Worm (Caenorhabditis elegans): ENCODE results near the gene phat-8.
A peak's percentile ranks its signal among the peaks of the same experiment; 100 is the strongest.
"Not testable (repeated sequence)": the region's sequence is repeated elsewhere in the genome, so short reads cannot be mapped to it uniquely, and the experiment has no call there.

phat-8 gene

ce11 chrII:12435202-12435872, 36.3 kb upstream of the phat-8 start:
- TF ChIP-seq hlh-30 (tag; optimal IDR thresholded peaks at IDR 0.05; ENCODE audit: insufficient read depth) (no peak), syd-9 (tag; optimal IDR thresholded peaks at IDR 0.05) (no peak), C08G9.2 (tag; optimal IDR thresholded peaks at IDR 0.05) (no peak), tbx-2 (tag; optimal IDR thresholded peaks at IDR 0.05) (no peak), pha-2 (tag; optimal IDR thresholded peaks at IDR 0.05) (no peak), ceh-2 (tag; optimal IDR thresholded peaks at IDR 0.05) (no peak), sox-4 (tag; optimal IDR thresholded peaks at IDR 0.05) (no peak), ceh-6 (GFP tag; optimal IDR thresholded peaks at IDR 0.05) (no peak)

ce11 chrII:12436717-12437116, 34.9 kb upstream of the phat-8 start:
- TF ChIP-seq dve-1 (tag; optimal IDR thresholded peaks at IDR 0.05) (peak; percentile 70), hlh-15 (tag; optimal IDR thresholded peaks at IDR 0.05) (no peak), ama-1 (optimal IDR thresholded peaks at IDR 0.05) (no peak)

ce11 chrII:12438441-12438840, 33.2 kb upstream of the phat-8 start, which contains the start of gene Y57A10C.9:
TSS of gene Y57A10C.9 (minus strand) at chrII:12438541.
- peak; percentile 39 for TF ChIP-seq ceh-14 (tag; optimal IDR thresholded peaks at IDR 0.05)
- TF ChIP-seq ceh-19 (GFP tag; optimal IDR thresholded peaks at IDR 0.05), result no peak

ce11 chrII:12441164-12441563, 30.4 kb upstream of the phat-8 start, which contains the start of gene Y57A10C.10:
TSS of gene Y57A10C.10 (minus strand) at chrII:12441264.
- not testable (repeated sequence) for TF ChIP-seq unc-55 (GFP tag; optimal IDR thresholded peaks at IDR 0.05); sox-4 (tag; optimal IDR thresholded peaks at IDR 0.05); sox-2 (GFP tag; IDR thresholded peaks at IDR 0.05)

- TF ChIP-seq fax-1 (tag; optimal IDR thresholded peaks at IDR 0.05) (no peak), sdc-2 (tag; optimal IDR thresholded peaks at IDR 0.05) (no peak), ceh-30 (tag; optimal IDR thresholded peaks at IDR 0.05) (no peak), zip-5 (tag; optimal IDR thresholded peaks at IDR 0.05) (no peak), nfya-1 (tag; optimal IDR thresholded peaks at IDR 0.05) (no peak), pax-1 (tag; optimal IDR thresholded peaks at IDR 0.05) (no peak), C38D4.7 (GFP tag; optimal IDR thresholded peaks at IDR 0.05) (no peak), Y22D7AL.16 (tag; optimal IDR thresholded peaks at IDR 0.05) (no peak), syd-9 (tag; optimal IDR thresholded peaks at IDR 0.05) (no peak), ceh-45 (GFP tag; IDR thresholded peaks at IDR 0.05) (no peak), C08G9.2 (tag; optimal IDR thresholded peaks at IDR 0.05) (no peak), pha-2 (tag; optimal IDR thresholded peaks at IDR 0.05) (no peak), lim-6 (tag; optimal IDR thresholded peaks at IDR 0.05) (no peak), pat-9 (tag; optimal IDR thresholded peaks at IDR 0.05) (no peak), pqm-1 (tag; optimal IDR thresholded peaks at IDR 0.05) (no peak), K02D7.2 (tag; optimal IDR thresholded peaks at IDR 0.05) (no peak), fkh-6 (tag; optimal IDR thresholded peaks at IDR 0.05) (no peak), ceh-2 (tag; optimal IDR thresholded peaks at IDR 0.05) (no peak)
Measured at ce11 chrII:12444679-12445376, 26.8 kb upstream of the phat-8 start, which contains the start of the genes W05H5.1 and pitr-6. TSS of gene W05H5.1 (minus strand) at chrII:12444779. TSS of gene pitr-6 (plus strand) at chrII:12445326.

ce11 chrII:12448241-12448640, 23.4 kb upstream of the phat-8 start, which contains the start of gene srh-27:
TSS of gene srh-27 (plus strand) at chrII:12448541.
- no peak for TF ChIP-seq T23F11.4 (GFP tag; optimal IDR thresholded peaks at IDR 0.05)
- TF ChIP-seq elt-4 (tag; optimal IDR thresholded peaks at IDR 0.05), result no peak
- TF ChIP-seq ceh-9 (tag; optimal IDR thresholded peaks at IDR 0.05), result no peak
- no peak for TF ChIP-seq unc-55 (GFP tag; optimal IDR thresholded peaks at IDR 0.05)
- no peak for TF ChIP-seq pqm-1 (tag; optimal IDR thresholded peaks at IDR 0.05)
- no peak for TF ChIP-seq ceh-2 (tag; optimal IDR thresholded peaks at IDR 0.05)
- no peak for TF ChIP-seq K09A11.1 (tag; optimal IDR thresholded peaks at IDR 0.05; ENCODE audit: insufficient read depth)
- no peak for TF ChIP-seq lim-6 (tag; optimal IDR thresholded peaks at IDR 0.05)
- TF ChIP-seq ceh-18 (tag; optimal IDR thresholded peaks at IDR 0.05), result no peak
- no peak for TF ChIP-seq unc-3 (GFP tag; conservative IDR thresholded peaks at IDR 0.05)
- no peak for TF ChIP-seq unc-3 (tag; optimal IDR thresholded peaks at IDR 0.05)
- TF ChIP-seq dmd-4 (tag; optimal IDR thresholded peaks at IDR 0.05; ENCODE audit: borderline replicate concordance), result no peak
- no peak for TF ChIP-seq hlh-30 (tag; optimal IDR thresholded peaks at IDR 0.05; ENCODE audit: insufficient read depth)
- TF ChIP-seq sdc-2 (tag; optimal IDR thresholded peaks at IDR 0.05), result no peak
- TF ChIP-seq dve-1 (tag; optimal IDR thresholded peaks at IDR 0.05), result no peak
- no peak for TF ChIP-seq ama-1 (optimal IDR thresholded peaks at IDR 0.05)
- TF ChIP-seq ref-2 (tag; optimal IDR thresholded peaks at IDR 0.05), result no peak
- TF ChIP-seq F13H6.1 (tag; optimal IDR thresholded peaks at IDR 0.05), result no peak
- no peak for TF ChIP-seq hlh-15 (tag; optimal IDR thresholded peaks at IDR 0.05)
- TF ChIP-seq nhr-232 (tag; optimal IDR thresholded peaks at IDR 0.05), result no peak
